Worm (Caenorhabditis elegans): ENCODE data around the gene gst-15.

- no peak for TF ChIP-seq pqm-1 (tag; optimal IDR thresholded peaks at IDR 0.05)
- TF ChIP-seq nhr-11 (tag; optimal IDR thresholded peaks at IDR 0.05): no peak
- no peak for TF ChIP-seq ceh-14 (tag; optimal IDR thresholded peaks at IDR 0.05)
- no peak for TF ChIP-seq dve-1 (tag; optimal IDR thresholded peaks at IDR 0.05)
- no peak for TF ChIP-seq T23F11.4 (GFP tag; optimal IDR thresholded peaks at IDR 0.05)
- TF ChIP-seq syd-9 (tag; optimal IDR thresholded peaks at IDR 0.05): no peak
- TF ChIP-seq unc-86 (tag; optimal IDR thresholded peaks at IDR 0.05): no peak
- TF ChIP-seq ets-4 (tag; optimal IDR thresholded peaks at IDR 0.05): no peak
- no peak for TF ChIP-seq tbx-2 (tag; optimal IDR thresholded peaks at IDR 0.05)
- TF ChIP-seq sdc-2 (tag; optimal IDR thresholded peaks at IDR 0.05): no peak
Measured at ce11 chrII:13613096-13613495, at the start of gene gst-15.
